Fruit fly (Drosophila melanogaster): ENCODE results near the gene CG12983.
A peak's percentile ranks its signal among the peaks of the same experiment; 100 is the strongest.

Gene CG12983

dm6 chr3L:20962455-20962854 lies 4.1 kb downstream of the CG12983 start, which contains the start of gene CG10587:
Gene CG10587, minus strand, starts transcription at chr3L:20962555.
- TF ChIP-seq CkIIα-i1 (GFP tag; IDR thresholded peaks at IDR 0.05), result no peak

dm6 chr3L:20961286-20961685 lies 5.3 kb downstream of the CG12983 start, which contains the start of gene CG11037:
Gene CG11037, minus strand, starts transcription at chr3L:20961386.
- TF ChIP-seq CG9727 (GFP tag; optimal IDR thresholded peaks at IDR 0.05), result no peak
- no peak for TF ChIP-seq hbn (GFP tag; IDR thresholded peaks at IDR 0.05; ENCODE audit: partially characterized antibody)
- TF ChIP-seq Gsc (GFP tag; IDR thresholded peaks at IDR 0.05), result no peak
- no peak for TF ChIP-seq CG12391 (tag; optimal IDR thresholded peaks at IDR 0.05)
- TF ChIP-seq Tbp (GFP tag; optimal IDR thresholded peaks at IDR 0.05), result no peak
- TF ChIP-seq CG11723 (GFP tag; optimal IDR thresholded peaks at IDR 0.05), result no peak

DNA sequence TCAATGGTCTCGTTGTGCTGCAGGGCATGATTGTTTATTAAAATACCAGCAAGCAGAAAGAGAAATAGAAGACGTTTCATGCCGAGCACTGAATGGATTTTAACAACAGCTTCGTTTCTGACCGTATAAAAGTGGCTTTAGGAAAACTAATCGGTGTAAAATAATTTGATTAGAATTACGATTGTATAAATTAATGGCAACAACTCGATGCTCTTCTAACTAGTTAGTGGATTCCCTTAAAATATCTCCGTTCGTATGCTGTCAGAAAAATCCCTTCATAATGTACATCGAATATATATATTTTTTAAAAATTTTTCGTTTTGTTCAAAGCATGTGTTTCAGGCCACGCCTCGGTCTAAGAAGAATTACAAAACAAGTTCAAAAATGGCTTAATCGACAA lies 9.9 kb downstream of the CG12983 start, which contains the start of the genes Sems and CG10588:
TSS of gene Sems (minus strand) at position 101 of the 400 bp plus-strand sequence.
TSS of gene CG10588 (plus strand) at position 285 of the 400 bp plus-strand sequence.
- TF ChIP-seq Atf6 (GFP tag; IDR thresholded peaks at IDR 0.05) (no peak), CG11560 (tag; IDR thresholded peaks at IDR 0.05) (no peak), Nf-YB (GFP tag; optimal IDR thresholded peaks at IDR 0.05) (no peak), HLH4C (GFP tag; IDR thresholded peaks at IDR 0.05; ENCODE audit: partially characterized antibody) (no peak), nom (GFP tag; optimal IDR thresholded peaks at IDR 0.05) (no peak), Opbp (GFP tag; IDR thresholded peaks at IDR 0.05; ENCODE audit: partially characterized antibody) (no peak), CG11398 (GFP tag; optimal IDR thresholded peaks at IDR 0.05) (no peak), CG13775 (GFP tag; optimal IDR thresholded peaks at IDR 0.05) (no peak), ato (GFP tag; IDR thresholded peaks at IDR 0.05; ENCODE audit: partially characterized antibody) (no peak), Bdp1 (GFP tag; optimal IDR thresholded peaks at IDR 0.05) (no peak), sob (GFP tag; IDR thresholded peaks at IDR 0.05) (no peak), E2f2 (GFP tag; IDR thresholded peaks at IDR 0.05) (no peak), amos (GFP tag; IDR thresholded peaks at IDR 0.05; ENCODE audit: partially characterized antibody) (no peak)

DNA sequence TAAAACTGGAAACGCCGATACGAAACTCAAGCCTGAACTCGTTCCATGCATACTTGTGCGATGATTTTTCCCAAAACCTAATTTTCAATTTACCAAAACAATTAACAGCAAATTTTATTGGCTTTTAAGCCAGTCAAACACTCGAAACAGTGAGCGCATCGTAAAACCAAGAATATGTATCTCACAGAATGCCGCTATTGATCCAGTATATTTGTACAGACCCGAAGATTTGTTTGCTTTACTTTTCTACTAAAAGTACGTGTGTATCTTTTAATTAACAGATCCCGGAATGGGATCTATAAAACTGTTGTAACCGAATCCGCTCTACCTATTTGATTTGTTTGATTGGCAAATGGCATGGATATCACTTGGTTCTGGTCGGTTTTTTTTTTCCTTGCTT lies 12.4 kb downstream of the CG12983 start:
- peak; percentile 22 for TF ChIP-seq CG2116 (GFP tag; optimal IDR thresholded peaks at IDR 0.05)
- no peak for TF ChIP-seq sc (optimal IDR thresholded peaks at IDR 0.05)
- TF ChIP-seq sc (GFP tag; optimal IDR thresholded peaks at IDR 0.05), result no peak
- TF ChIP-seq lbe (GFP tag; optimal IDR thresholded peaks at IDR 0.05), result no peak
- no peak for TF ChIP-seq CG9797 (GFP tag; optimal IDR thresholded peaks at IDR 0.05)
- no peak for TF ChIP-seq hkb (optimal IDR thresholded peaks at IDR 0.05)
- no peak for TF ChIP-seq hkb (GFP tag; IDR thresholded peaks at IDR 0.05)
- no peak for TF ChIP-seq CG15269 (tag; optimal IDR thresholded peaks at IDR 0.05)
- TF ChIP-seq CG17568 (GFP tag; optimal IDR thresholded peaks at IDR 0.05), result peak; percentile 36
- TF ChIP-seq lab (GFP tag; optimal IDR thresholded peaks at IDR 0.05), result peak; percentile 53
- TF ChIP-seq Hr78 (GFP tag; optimal IDR thresholded peaks at IDR 0.05), result no peak
- no peak for TF ChIP-seq Sin3A (optimal IDR thresholded peaks at IDR 0.05)
- no peak for TF ChIP-seq gem (tag; optimal IDR thresholded peaks at IDR 0.05)
- no peak for TF ChIP-seq zen (tag; optimal IDR thresholded peaks at IDR 0.05)
- no peak for TF ChIP-seq Hsf (GFP tag; optimal IDR thresholded peaks at IDR 0.05)
- TF ChIP-seq CG3726 (GFP tag; IDR thresholded peaks at IDR 0.05), result no peak
- no peak for TF ChIP-seq D (optimal IDR thresholded peaks at IDR 0.05)
- TF ChIP-seq D (GFP tag; optimal IDR thresholded peaks at IDR 0.05), result no peak
- no peak for TF ChIP-seq Camta (GFP tag; optimal IDR thresholded peaks at IDR 0.05)
- no peak for TF ChIP-seq CG34224 (GFP tag; IDR thresholded peaks at IDR 0.05; ENCODE audit: partially characterized antibody)
- TF ChIP-seq slp2 (GFP tag; optimal IDR thresholded peaks at IDR 0.05), result no peak
- no peak for TF ChIP-seq CG17802 (tag; optimal IDR thresholded peaks at IDR 0.05)
- TF ChIP-seq CG30020 (tag; optimal IDR thresholded peaks at IDR 0.05), result no peak
- TF ChIP-seq CG11093 (GFP tag; IDR thresholded peaks at IDR 0.05), result no peak
- no peak for TF ChIP-seq chif (GFP tag; optimal IDR thresholded peaks at IDR 0.05)
- no peak for TF ChIP-seq maf-S (GFP tag; optimal IDR thresholded peaks at IDR 0.05)
- TF ChIP-seq Atf6 (GFP tag; IDR thresholded peaks at IDR 0.05), result no peak
- no peak for TF ChIP-seq CG4282 (GFP tag; optimal IDR thresholded peaks at IDR 0.05)
- no peak for TF ChIP-seq Dbx (GFP tag; IDR thresholded peaks at IDR 0.05)
